Worm (Caenorhabditis elegans): Measurements from ENCODE around the gene F40G9.15.

Gene F40G9.15

DNA sequence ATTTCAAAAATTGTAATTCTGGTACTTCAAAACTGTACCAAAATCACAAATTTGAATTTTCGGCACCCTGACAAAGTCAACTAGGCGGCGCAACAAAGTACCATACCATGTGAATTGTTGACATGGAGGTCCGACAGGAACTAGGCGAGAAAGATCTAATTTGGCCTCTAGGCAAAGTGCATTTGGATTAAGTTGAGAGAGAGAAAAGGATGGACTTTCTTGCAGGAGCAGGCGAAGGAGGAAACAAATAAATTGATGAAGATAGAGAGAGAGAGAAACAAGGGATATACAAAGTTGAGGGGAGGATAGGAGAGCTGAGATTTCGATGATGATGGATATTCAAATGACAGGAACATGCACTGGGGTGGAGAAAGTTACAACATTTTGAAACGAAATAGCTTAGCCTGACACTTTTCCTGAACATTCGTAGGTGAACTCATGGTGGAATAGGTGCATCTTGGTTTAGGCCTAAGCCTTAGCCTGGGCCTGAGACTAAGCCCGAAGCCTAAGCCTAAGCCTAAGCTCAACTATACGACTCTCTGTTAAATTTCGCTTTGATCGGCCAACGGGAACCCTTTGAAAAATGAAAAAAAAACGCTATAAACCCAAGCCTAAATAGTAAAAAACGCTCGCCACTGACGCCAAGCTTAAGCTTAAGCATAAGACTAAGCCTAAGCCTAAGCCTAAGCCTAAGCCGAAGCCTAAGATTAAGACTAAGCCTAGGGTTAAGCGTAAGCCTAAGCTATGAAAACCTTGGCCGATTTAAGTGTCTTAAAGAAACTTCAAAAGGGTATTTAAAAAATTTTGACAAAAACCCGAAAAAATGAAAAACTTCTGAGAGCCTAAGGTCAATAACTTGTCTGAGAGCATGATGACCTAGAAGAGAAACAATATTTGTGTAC lies 26.9 kb downstream of the F40G9.15 start:
- TF ChIP-seq nhr-23 (tag; optimal IDR thresholded peaks at IDR 0.05) (no peak), ceh-82 (tag; optimal IDR thresholded peaks at IDR 0.05) (no peak), zag-1 (tag; optimal IDR thresholded peaks at IDR 0.05) (no peak), ZK546.5 (tag; optimal IDR thresholded peaks at IDR 0.05) (no peak), ztf-4 (tag; optimal IDR thresholded peaks at IDR 0.05) (no peak), skn-1 (tag; optimal IDR thresholded peaks at IDR 0.05) (no peak), elt-3 (tag; optimal IDR thresholded peaks at IDR 0.05) (no peak), alr-1 (tag; optimal IDR thresholded peaks at IDR 0.05) (no peak), mab-5 (tag; optimal IDR thresholded peaks at IDR 0.05) (no peak), F13H6.1 (tag; optimal IDR thresholded peaks at IDR 0.05) (no peak), sma-3 (GFP tag; optimal IDR thresholded peaks at IDR 0.05) (no peak), nhr-237 (tag; optimal IDR thresholded peaks at IDR 0.05) (no peak), ztf-1 (GFP tag; conservative IDR thresholded peaks at IDR 0.05) (no peak), lin-39 (tag; optimal IDR thresholded peaks at IDR 0.05) (no peak), unc-55 (GFP tag; optimal IDR thresholded peaks at IDR 0.05) (no peak)

DNA sequence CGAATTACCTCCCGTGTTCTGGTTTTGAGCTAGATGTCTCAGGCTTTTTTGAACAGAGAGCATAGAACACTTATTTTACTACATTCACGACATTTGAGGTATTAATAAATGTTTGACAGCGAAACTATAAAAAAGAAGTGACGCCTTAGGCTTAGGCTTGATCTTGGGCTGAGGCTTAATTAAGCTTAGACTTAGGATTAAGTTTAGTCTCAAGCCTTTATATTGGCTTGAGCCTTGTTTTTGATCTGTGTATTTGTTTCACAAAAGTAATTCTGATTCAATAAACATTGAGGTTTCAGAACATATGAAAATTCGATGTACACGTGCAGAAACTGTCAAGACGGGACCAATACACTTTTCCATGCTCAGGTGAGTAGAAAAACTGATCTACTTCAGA lies 27.5 kb downstream of the F40G9.15 start, which contains the start of gene klp-20:
Gene klp-20, plus strand, starts transcription at position 298 of the 397 bp plus-strand sequence.
- TF ChIP-seq nhr-25 (tag; optimal IDR thresholded peaks at IDR 0.05) (no peak), nhr-129 (tag; optimal IDR thresholded peaks at IDR 0.05) (no peak), alr-1 (tag; optimal IDR thresholded peaks at IDR 0.05) (no peak), lin-39 (tag; optimal IDR thresholded peaks at IDR 0.05) (no peak), crh-2 (tag; optimal IDR thresholded peaks at IDR 0.05) (no peak), nhr-23 (tag; optimal IDR thresholded peaks at IDR 0.05) (no peak), Y55F3AM.14 (GFP tag; optimal IDR thresholded peaks at IDR 0.05) (no peak), fos-1 (tag; optimal IDR thresholded peaks at IDR 0.05) (no peak), lin-13 (GFP tag; optimal IDR thresholded peaks at IDR 0.05) (no peak), nhr-21 (tag; optimal IDR thresholded peaks at IDR 0.05) (no peak), nhr-12 (tag; optimal IDR thresholded peaks at IDR 0.05) (no peak), ZK546.5 (tag; optimal IDR thresholded peaks at IDR 0.05) (no peak), mab-5 (tag; optimal IDR thresholded peaks at IDR 0.05) (no peak), ama-1 (optimal IDR thresholded peaks at IDR 0.05) (no peak), nhr-237 (tag; optimal IDR thresholded peaks at IDR 0.05) (no peak), unc-55 (GFP tag; optimal IDR thresholded peaks at IDR 0.05) (no peak), nhr-11 (tag; optimal IDR thresholded peaks at IDR 0.05) (no peak), elt-3 (tag; optimal IDR thresholded peaks at IDR 0.05) (no peak), F13H6.1 (tag; optimal IDR thresholded peaks at IDR 0.05) (no peak), unc-62 (GFP tag; optimal IDR thresholded peaks at IDR 0.05) (no peak)

DNA sequence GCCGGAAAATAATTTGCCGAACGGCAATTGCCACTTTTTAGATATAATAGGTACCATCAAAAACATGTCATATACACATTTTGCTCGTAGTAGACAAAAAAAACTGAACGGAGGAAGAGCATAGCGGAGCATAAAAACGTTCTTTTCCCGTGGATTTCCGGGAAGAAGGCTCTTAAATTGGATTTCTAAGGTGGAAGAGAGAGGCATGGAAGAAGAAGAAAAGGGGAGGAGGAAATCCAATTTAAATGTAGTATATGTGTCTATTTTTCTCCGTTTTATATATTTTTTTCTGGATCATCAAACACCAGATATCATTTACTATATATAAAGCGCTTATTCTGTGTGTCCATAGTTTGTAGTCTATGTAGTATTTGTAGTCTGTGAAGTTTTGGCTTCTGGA lies 29.2 kb downstream of the F40G9.15 start:
- TF ChIP-seq unc-39 (tag; optimal IDR thresholded peaks at IDR 0.05), result no peak
- no peak for TF ChIP-seq ama-1 (optimal IDR thresholded peaks at IDR 0.05)

DNA sequence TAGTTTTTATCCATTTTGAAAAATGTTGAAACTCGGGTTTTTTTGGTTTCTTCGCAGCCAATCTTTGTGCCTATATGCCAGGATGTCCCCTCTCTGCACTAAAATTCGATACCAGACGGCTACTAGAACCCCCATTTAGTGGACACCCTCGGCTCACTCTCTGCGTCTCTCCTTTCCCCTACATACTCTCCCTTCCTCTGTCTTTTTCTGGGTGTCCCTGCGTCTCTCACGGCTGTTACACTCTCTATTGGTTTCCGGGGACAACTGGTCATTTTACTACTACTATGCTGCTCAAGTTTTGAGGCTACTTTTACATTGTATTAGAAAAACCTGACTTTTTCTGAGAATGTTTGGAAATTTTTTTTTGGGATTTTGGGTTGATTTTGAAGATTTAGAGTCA lies 38.2 kb downstream of the F40G9.15 start:
- TF ChIP-seq unc-55 (GFP tag; optimal IDR thresholded peaks at IDR 0.05) (peak; percentile 55), elt-1 (tag; optimal IDR thresholded peaks at IDR 0.05) (no peak), F13H6.1 (tag; optimal IDR thresholded peaks at IDR 0.05) (peak; percentile 23), C34F6.9 (tag; optimal IDR thresholded peaks at IDR 0.05) (peak; percentile 3)

DNA sequence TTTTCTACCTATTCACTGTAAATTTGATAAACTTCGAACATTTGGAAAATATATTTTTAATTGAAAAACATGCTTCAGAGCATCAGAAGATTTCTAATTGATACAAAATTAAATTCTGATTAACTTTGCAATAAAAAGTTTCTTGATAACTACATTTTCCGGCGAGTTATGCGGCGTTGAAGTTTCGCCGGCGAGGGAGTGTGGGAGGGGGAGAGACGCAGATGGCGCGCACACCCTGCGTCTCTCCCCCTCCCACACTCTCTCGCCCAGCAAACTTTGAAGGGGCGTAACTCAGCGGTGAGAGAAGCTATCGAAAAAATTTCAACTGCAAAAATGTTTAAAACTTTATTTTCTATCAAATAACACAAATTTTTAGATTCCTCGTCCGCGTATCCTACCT lies 40.3 kb downstream of the F40G9.15 start:
- TF ChIP-seq peb-1 (tag; optimal IDR thresholded peaks at IDR 0.05), result no peak
- TF ChIP-seq skn-1 (tag; optimal IDR thresholded peaks at IDR 0.05), result no peak
- TF ChIP-seq lin-39 (tag; optimal IDR thresholded peaks at IDR 0.05), result no peak
- TF ChIP-seq ceh-82 (tag; optimal IDR thresholded peaks at IDR 0.05), result no peak
- no peak for TF ChIP-seq ztf-1 (GFP tag; conservative IDR thresholded peaks at IDR 0.05)
- TF ChIP-seq egl-27 (tag; optimal IDR thresholded peaks at IDR 0.05), result no peak
- TF ChIP-seq nhr-12 (tag; optimal IDR thresholded peaks at IDR 0.05), result no peak
- TF ChIP-seq mdl-1 (tag; optimal IDR thresholded peaks at IDR 0.05), result no peak
- TF ChIP-seq nhr-129 (tag; optimal IDR thresholded peaks at IDR 0.05), result no peak

DNA sequence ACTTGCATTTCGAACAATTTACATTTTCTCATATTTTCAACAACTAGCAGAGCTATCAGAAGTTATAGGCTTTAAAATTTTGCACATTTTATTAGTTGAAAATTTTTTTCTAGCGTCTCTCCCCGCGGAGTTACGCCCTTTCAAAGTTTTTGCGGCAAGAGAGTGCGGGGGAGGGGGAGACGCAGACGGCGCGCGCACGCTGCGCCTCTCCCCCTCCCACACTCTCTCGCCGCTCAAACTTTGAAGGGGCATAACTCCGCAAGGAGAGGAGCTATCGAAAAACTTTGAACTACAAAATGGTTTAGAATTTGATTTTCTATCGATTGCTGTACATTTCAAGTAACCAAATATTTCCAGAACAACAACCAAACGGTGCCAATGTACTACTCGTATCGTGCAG lies 44.9 kb downstream of the F40G9.15 start:
- TF ChIP-seq elt-3 (tag; optimal IDR thresholded peaks at IDR 0.05) (no peak), lin-39 (tag; optimal IDR thresholded peaks at IDR 0.05) (no peak), nhr-25 (tag; optimal IDR thresholded peaks at IDR 0.05) (no peak), ztf-4 (tag; optimal IDR thresholded peaks at IDR 0.05) (no peak)

Data from whole organism, L2 larva.